Fruit fly (Drosophila melanogaster) whole organism: ENCODE results near the gene CG5863.

Experiments
- Dll ChIP-seq: fragments of >200 bp; optimal IDR thresholded peaks from 2 replicates; lab custom pipeline; 2017
- pan ChIP-seq: fragments of >200 bp; optimal IDR thresholded peaks from 2 replicates; lab custom pipeline; 2017

DNA sequence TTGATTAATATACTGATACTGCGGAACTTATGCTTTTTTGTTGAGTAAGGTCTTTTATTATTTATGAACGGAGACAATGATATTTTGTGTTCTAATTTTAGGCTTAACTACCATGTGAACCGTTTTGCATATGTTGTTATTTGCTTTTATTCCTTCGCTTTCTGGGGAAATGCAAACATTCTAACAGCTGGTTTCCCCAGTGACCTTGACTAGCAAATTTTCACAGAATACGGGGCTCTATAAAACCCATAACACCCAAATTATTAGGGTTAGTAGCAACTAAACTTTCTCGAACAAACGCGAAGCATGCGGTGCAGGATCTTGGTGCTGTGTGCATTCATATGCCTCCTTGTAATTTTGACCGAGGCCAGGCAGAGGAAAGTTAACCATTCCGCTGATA lies 3.3 kb upstream of the CG5863 start, which contains the start of gene CG17283:
- TF ChIP-seq pan (lab: Kevin White, UChicago): no peak
- TF ChIP-seq Dll (lab: Kevin White, UChicago): no peak
